Fruit fly (Drosophila melanogaster) whole organism, embryonic: ENCODE measurements around the gene CG15865.

Experiments
- ATbp ChIP-seq: fragments of 200-800 bp; sonication (Bioruptor generic); optimal IDR thresholded peaks from 2 replicates; lab custom pipeline; 2017; ENCODE audit warnings: missing biosample characterization, mild to moderate bottlenecking, missing genetic modification characterization, missing genetic modification reagents
- CG10321 ChIP-seq: fragments of 200-800 bp; sonication (Bioruptor generic); IDR thresholded peaks from 2 replicates; pipeline ENCODE4 v1.3.6; 2022; ENCODE audit warnings: missing biosample characterization, missing genetic modification characterization
- CG11456 ChIP-seq: fragments of 200-800 bp; sonication (Bioruptor generic); IDR thresholded peaks from 3 replicates; pipeline ENCODE4 v1.3.6; 2022; ENCODE audit warnings: missing biosample characterization, missing genetic modification characterization
- CG15011 ChIP-seq: fragments of 200-800 bp; sonication (Bioruptor generic); optimal IDR thresholded peaks from 3 replicates; lab custom pipeline; 2018; ENCODE audit warnings: missing biosample characterization, mild to moderate bottlenecking, missing genetic modification characterization
- CG17359 ChIP-seq: fragments of 200-800 bp; sonication (Bioruptor generic); optimal IDR thresholded peaks from 3 replicates; lab custom pipeline; 2018; ENCODE audit warnings: missing biosample characterization, mild to moderate bottlenecking, missing genetic modification characterization, moderate library complexity
- CG2712 ChIP-seq: fragments of 200-800 bp; optimal IDR thresholded peaks from 3 replicates; lab custom pipeline; 2019; ENCODE audit warnings: missing biosample characterization, mild to moderate bottlenecking, missing genetic modification characterization, moderate library complexity
- CG3838 ChIP-seq: fragments of 200-800 bp; sonication (Bioruptor generic); optimal IDR thresholded peaks from 3 replicates; lab custom pipeline; 2016; ENCODE audit warnings: missing biosample characterization, missing genetic modification characterization
- CG4730 ChIP-seq: fragments of 200-800 bp; sonication (Bioruptor generic); IDR thresholded peaks from 2 replicates; pipeline ENCODE4 v1.3.6; 2022; ENCODE audit warnings: missing biosample characterization, missing genetic modification characterization
- CG4854 ChIP-seq: fragments of 200-800 bp; sonication (Bioruptor generic); optimal IDR thresholded peaks from 2 replicates; lab custom pipeline; 2016; ENCODE audit warnings: missing biosample characterization, missing genetic modification characterization, inconsistent platforms
- CG7556 ChIP-seq: fragments of 200-800 bp; sonication (Bioruptor generic); optimal IDR thresholded peaks from 2 replicates; lab custom pipeline; 2017; ENCODE audit warnings: missing biosample characterization, mild to moderate bottlenecking, missing genetic modification characterization
- CG7839 ChIP-seq: fragments of 200-800 bp; sonication (Bioruptor generic); optimal IDR thresholded peaks from 3 replicates; lab custom pipeline; 2018; ENCODE audit warnings: missing biosample characterization, mild to moderate bottlenecking, missing genetic modification characterization, moderate library complexity
- CG7928 ChIP-seq: fragments of 200-800 bp; sonication (Bioruptor generic); optimal IDR thresholded peaks from 2 replicates; lab custom pipeline; 2017; ENCODE audit warnings: missing biosample characterization, mild to moderate bottlenecking, missing genetic modification characterization
- CG8281 ChIP-seq: fragments of 200-800 bp; sonication (Bioruptor generic); optimal IDR thresholded peaks from 2 replicates; lab custom pipeline; 2018; ENCODE audit warnings: missing biosample characterization, mild to moderate bottlenecking, missing genetic modification characterization, moderate library complexity
- Ets65A ChIP-seq: fragments of 200-800 bp; sonication (Bioruptor generic); peaks from one replicate; lab custom pipeline; 2016; ENCODE audit warnings: missing biosample characterization, missing genetic modification characterization
- Hand ChIP-seq: fragments of 200-800 bp; sonication (Bioruptor generic); optimal IDR thresholded peaks from 2 replicates; lab custom pipeline; 2017; ENCODE audit warnings: mild to moderate bottlenecking, missing biosample characterization, missing genetic modification reagents, missing genetic modification characterization
- Hr39 ChIP-seq: fragments of >200 bp; optimal IDR thresholded peaks from 2 replicates; lab custom pipeline; 2017
- Hr51 ChIP-seq, 2 experiments: fragments of 200-800 bp; sonication (Bioruptor generic); optimal IDR thresholded peaks; 2 replicates in 1 of 2; 3 replicates in 1 of 2; lab custom pipeline; 2016 to 2018; ENCODE audit warnings: missing biosample characterization in 2 of 2, missing genetic modification characterization in 2 of 2, mild to moderate bottlenecking in 1 of 2, moderate library complexity in 1 of 2
- Mad ChIP-seq: fragments of 200-800 bp; sonication (Bioruptor generic); optimal IDR thresholded peaks from 2 replicates; lab custom pipeline; 2016; ENCODE audit warnings: missing biosample characterization, missing genetic modification characterization
- Oli ChIP-seq: fragments of 200-800 bp; sonication (Bioruptor generic); optimal IDR thresholded peaks from 2 replicates; lab custom pipeline; 2018; ENCODE audit warnings: missing biosample characterization, mild to moderate bottlenecking, missing genetic modification characterization, moderate library complexity
- PHDP ChIP-seq: fragments of 200-800 bp; sonication (Bioruptor generic); optimal IDR thresholded peaks from 3 replicates; lab custom pipeline; 2018; ENCODE audit warnings: missing biosample characterization, mild to moderate bottlenecking, missing genetic modification characterization, moderate library complexity
- Poxn ChIP-seq: fragments of 200-800 bp; sonication (Bioruptor generic); IDR thresholded peaks from 2 replicates; pipeline ENCODE4 v1.3.6; 2022; ENCODE audit warnings: missing biosample characterization, missing genetic modification characterization
- Sox100B ChIP-seq: fragments of 200-800 bp; sonication (Bioruptor generic); optimal IDR thresholded peaks from 3 replicates; lab custom pipeline; 2018; ENCODE audit warnings: missing biosample characterization, mild to moderate bottlenecking, missing genetic modification characterization
- Stat92E ChIP-seq, 3 experiments: fragments of >200 bp in 2 of 3; fragments of 200-800 bp in 1 of 3; sonication (Bioruptor generic) in 1 of 3; optimal IDR thresholded peaks; 2 replicates each; lab custom pipeline; 2017 to 2019; ENCODE audit warnings: missing biosample characterization in 3 of 3, missing genetic modification characterization in 3 of 3, mild to moderate bottlenecking in 1 of 3, moderate library complexity in 1 of 3
- amos ChIP-seq: fragments of 200-800 bp; sonication (Bioruptor generic); IDR thresholded peaks from 2 replicates; pipeline ENCODE4 v1.3.6; 2022; ENCODE audit warnings: missing biosample characterization, missing genetic modification characterization; ENCODE audit not compliant: partially characterized antibody
- bigmax ChIP-seq: fragments of 200-800 bp; sonication (Bioruptor generic); optimal IDR thresholded peaks from 2 replicates; lab custom pipeline; 2018; ENCODE audit warnings: missing biosample characterization, mild to moderate bottlenecking, missing genetic modification characterization
- bsh ChIP-seq, 2 experiments: fragments of 200-800 bp; sonication (Bioruptor generic); optimal IDR thresholded peaks; 2 replicates each; lab custom pipeline; 2017 to 2018; ENCODE audit warnings: mild to moderate bottlenecking in 2 of 2, missing biosample characterization in 2 of 2, missing genetic modification characterization in 2 of 2, moderate library complexity in 1 of 2
- chinmo ChIP-seq: fragments of 200-800 bp; sonication (Bioruptor generic); IDR thresholded peaks from 4 replicates; pipeline ENCODE4 v1.3.6; 2022; ENCODE audit warnings: missing biosample characterization, missing genetic modification characterization; ENCODE audit not compliant: partially characterized antibody
- dimm ChIP-seq: fragments of 200-800 bp; sonication (Bioruptor generic); IDR thresholded peaks from 2 replicates; pipeline ENCODE4 v1.3.6; 2022; ENCODE audit warnings: missing biosample characterization, missing genetic modification characterization
- esg ChIP-seq: fragments of 200-800 bp; sonication (Bioruptor generic); conservative IDR thresholded peaks from 2 replicates; pipeline ENCODE4 v1.3.6; 2022; ENCODE audit warnings: missing biosample characterization, missing genetic modification characterization
- ftz-f1 ChIP-seq: fragments of 200-800 bp; sonication (Bioruptor generic); optimal IDR thresholded peaks from 2 replicates; lab custom pipeline; 2016; ENCODE audit warnings: missing biosample characterization, missing genetic modification characterization
- gce ChIP-seq: fragments of 200-800 bp; sonication (Bioruptor generic); IDR thresholded peaks from 3 replicates; pipeline ENCODE4 v1.3.6; 2022; ENCODE audit warnings: missing biosample characterization, missing genetic modification characterization
- jumu ChIP-seq: fragments of 200-800 bp; sonication (Bioruptor generic); optimal IDR thresholded peaks from 3 replicates; lab custom pipeline; 2016; ENCODE audit warnings: missing biosample characterization, missing genetic modification characterization
- kay ChIP-seq: fragments of 200-800 bp; sonication (Bioruptor generic); optimal IDR thresholded peaks from 2 replicates; lab custom pipeline; 2016; ENCODE audit warnings: missing biosample characterization, missing genetic modification characterization
- knrl ChIP-seq: fragments of 200-800 bp; sonication (Bioruptor generic); IDR thresholded peaks from 3 replicates; pipeline ENCODE4 v1.3.6; 2022; ENCODE audit warnings: missing biosample characterization, missing genetic modification characterization; ENCODE audit not compliant: partially characterized antibody
- nmo ChIP-seq: fragments of 200-800 bp; sonication (Bioruptor generic); optimal IDR thresholded peaks from 2 replicates; lab custom pipeline; 2018; ENCODE audit warnings: missing biosample characterization, mild to moderate bottlenecking, missing genetic modification characterization, moderate library complexity
- p53 ChIP-seq: fragments of 200-800 bp; sonication (Bioruptor generic); optimal IDR thresholded peaks from 2 replicates; lab custom pipeline; 2016; ENCODE audit warnings: missing biosample characterization, missing genetic modification characterization
- pb ChIP-seq: fragments of 200-800 bp; sonication (Bioruptor generic); optimal IDR thresholded peaks from 3 replicates; lab custom pipeline; 2016; ENCODE audit warnings: missing biosample characterization, missing genetic modification characterization
- prd ChIP-seq, 3 experiments: fragments of >200 bp in 2 of 3; fragments of 200-800 bp in 1 of 3; sonication (Bioruptor generic) in 1 of 3; optimal IDR thresholded peaks in 2 of 3; IDR thresholded peaks in 1 of 3; 2 replicates in 2 of 3; 3 replicates in 1 of 3; pipeline versions ENCODE4 v1.3.6 to Lab custom; 2017 to 2022; ENCODE audit warnings: missing biosample characterization in 1 of 3, missing genetic modification characterization in 1 of 3
- repo ChIP-seq: fragments of 200-800 bp; sonication (Bioruptor generic); optimal IDR thresholded peaks from 2 replicates; lab custom pipeline; 2016; ENCODE audit warnings: missing biosample characterization, missing genetic modification characterization
- run ChIP-seq: fragments of 200-800 bp; sonication (Bioruptor generic); optimal IDR thresholded peaks from 3 replicates; lab custom pipeline; 2018; ENCODE audit warnings: missing biosample characterization, mild to moderate bottlenecking, missing genetic modification characterization
- slbo ChIP-seq: fragments of 200-800 bp; sonication (Bioruptor generic); IDR thresholded peaks from 2 replicates; pipeline ENCODE4 v1.3.6; 2022; ENCODE audit warnings: missing biosample characterization, missing genetic modification characterization
- sr ChIP-seq: fragments of 200-800 bp; sonication (Bioruptor generic); IDR thresholded peaks from 3 replicates; pipeline ENCODE4 v1.3.6; 2022; ENCODE audit warnings: missing biosample characterization, missing genetic modification characterization
- tin ChIP-seq: fragments of 200-800 bp; sonication (Bioruptor generic); optimal IDR thresholded peaks from 3 replicates; lab custom pipeline; 2016; ENCODE audit warnings: missing biosample characterization, missing genetic modification characterization
- tio ChIP-seq: fragments of 200-800 bp; sonication (Bioruptor generic); optimal IDR thresholded peaks from 2 replicates; lab custom pipeline; 2017; ENCODE audit warnings: missing biosample characterization, missing genetic modification characterization, inconsistent platforms
- wek ChIP-seq: fragments of 200-800 bp; sonication (Bioruptor generic); optimal IDR thresholded peaks from 3 replicates; lab custom pipeline; 2018; ENCODE audit warnings: missing biosample characterization, mild to moderate bottlenecking, missing genetic modification characterization, moderate library complexity

CG15865 gene

dm6 chrX:16700070-16700469 is 35.8 kb upstream of the CG15865 start, which contains the start of gene CG9676:
CG9676 (minus strand) TSS chrX:16700170.
- TF ChIP-seq prd (optimal IDR thresholded peaks at IDR 0.05; lab: Kevin White, UChicago): no peak
- TF ChIP-seq prd (GFP tag; IDR thresholded peaks at IDR 0.05; lab: Robert Waterston, UW): no peak
- TF ChIP-seq bsh (GFP tag; optimal IDR thresholded peaks at IDR 0.05; lab: Kevin White, UChicago): no peak
- no peak for TF ChIP-seq amos
- no peak for TF ChIP-seq CG10321
- no peak for TF ChIP-seq repo (GFP tag; lab: Kevin White, UChicago)
- no peak for TF ChIP-seq ATbp (GFP tag; lab: Kevin White, UChicago)
- TF ChIP-seq bigmax (GFP tag; lab: Kevin White, UChicago): no peak
- TF ChIP-seq run (tag; lab: Kevin White, UChicago): no peak
- no peak for TF ChIP-seq CG2712 (tag; lab: Kevin White, UChicago)
- no peak for TF ChIP-seq CG4854 (GFP tag; lab: Kevin White, UChicago)
- TF ChIP-seq knrl (GFP tag; lab: Robert Waterston, UW): no peak
- TF ChIP-seq gce: no peak
- no peak for TF ChIP-seq Oli (tag; lab: Kevin White, UChicago)
- TF ChIP-seq dimm: no peak
- TF ChIP-seq tio: no peak
- TF ChIP-seq jumu: no peak
- TF ChIP-seq esg (GFP tag; lab: Robert Waterston, UW): no peak
- TF ChIP-seq Hr39: no peak
- TF ChIP-seq Stat92E (GFP tag; optimal IDR thresholded peaks at IDR 0.05; lab: Kevin White, UChicago): no peak
- no peak for TF ChIP-seq CG3838 (GFP tag; lab: Kevin White, UChicago)

dm6 chrX:16697882-16698571 is 33.8 kb upstream of the CG15865 start:
- TF ChIP-seq CG8281 (tag; lab: Kevin White, UChicago) (peak; percentile 97), Mad (GFP tag; lab: Kevin White, UChicago) (no peak), wek (no peak), tin (no peak)

DNA sequence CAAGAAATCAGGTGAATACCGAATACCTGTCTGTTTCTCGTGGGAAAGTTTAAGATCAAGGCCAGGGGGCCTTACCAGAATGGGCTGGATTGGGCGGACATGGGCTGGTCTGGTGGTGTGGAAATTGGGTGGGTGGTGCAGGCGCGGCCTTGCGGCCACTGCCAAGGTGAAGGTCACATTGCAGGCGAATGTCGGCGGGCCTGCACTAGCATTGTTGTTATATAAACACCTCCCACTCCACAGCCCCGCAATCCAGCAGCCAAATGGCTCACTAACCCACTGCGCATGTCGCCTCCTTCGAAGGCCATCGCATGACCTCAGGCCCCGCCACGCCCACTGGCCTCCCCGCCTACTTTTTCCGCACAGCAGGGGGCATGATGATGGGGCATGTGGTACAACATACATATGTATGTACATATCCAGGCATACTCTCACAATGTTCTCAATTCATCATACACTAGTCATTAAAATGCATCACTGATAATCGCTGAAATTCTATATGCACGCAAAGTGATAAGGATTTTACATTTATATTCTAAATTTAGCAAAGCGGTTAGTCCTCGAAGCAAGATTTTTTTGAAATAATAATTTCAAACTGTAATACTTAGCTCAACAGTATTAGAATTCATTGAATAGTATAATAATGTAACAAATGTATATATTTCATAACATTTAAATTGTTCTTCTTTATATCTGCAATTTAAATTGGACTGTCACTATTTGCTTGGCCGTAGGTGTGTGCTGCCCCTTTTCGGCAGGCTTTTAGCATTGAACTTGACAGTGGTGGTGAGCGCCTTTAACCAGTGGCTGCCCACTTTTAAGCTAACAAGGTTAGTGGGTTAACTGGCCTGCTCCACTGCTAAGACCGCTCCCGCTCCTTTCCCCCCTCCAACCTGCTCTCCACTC is 32.6 kb upstream of the CG15865 start:
- TF ChIP-seq CG7839 (tag; lab: Kevin White, UChicago) (peak; percentile 3), Hr51 (GFP tag; optimal IDR thresholded peaks at IDR 0.05; lab: Kevin White, UChicago) (peak in 1 of 2 experiments; percentile 32), CG7928 (GFP tag; lab: Kevin White, UChicago) (no peak), pb (GFP tag; lab: Kevin White, UChicago) (no peak), sr (no peak), p53 (no peak), CG7556 (GFP tag; lab: Kevin White, UChicago) (peak; percentile 50), CG11456 (GFP tag; lab: Robert Waterston, UW) (no peak), Poxn (GFP tag; lab: Robert Waterston, UW) (no peak), CG4730 (GFP tag; lab: Robert Waterston, UW) (peak; percentile 23; the same call in 1 of the 2 replicates), Oli (tag; lab: Kevin White, UChicago) (peak; percentile 0), chinmo (GFP tag; lab: Robert Waterston, UW) (0 out of 4 replicates have a peak, but pooled peaks have one; percentile 51), ftz-f1 (GFP tag; lab: Kevin White, UChicago) (peak; percentile 52), PHDP (tag; lab: Kevin White, UChicago) (peak; percentile 15), Sox100B (GFP tag; lab: Kevin White, UChicago) (peak; percentile 12), CG15011 (no peak), CG17359 (tag; lab: Kevin White, UChicago) (peak; percentile 10), kay (GFP tag; lab: Kevin White, UChicago) (no peak), slbo (no peak), Hand (GFP tag; lab: Kevin White, UChicago) (peak; percentile 4), Ets65A (GFP tag; lab: Kevin White, UChicago) (peak; percentile 62), nmo (GFP tag; lab: Kevin White, UChicago) (peak; percentile 21)
